Fruit fly (Drosophila melanogaster): ENCODE data around the gene Uch.

The Uch gene

DNA sequence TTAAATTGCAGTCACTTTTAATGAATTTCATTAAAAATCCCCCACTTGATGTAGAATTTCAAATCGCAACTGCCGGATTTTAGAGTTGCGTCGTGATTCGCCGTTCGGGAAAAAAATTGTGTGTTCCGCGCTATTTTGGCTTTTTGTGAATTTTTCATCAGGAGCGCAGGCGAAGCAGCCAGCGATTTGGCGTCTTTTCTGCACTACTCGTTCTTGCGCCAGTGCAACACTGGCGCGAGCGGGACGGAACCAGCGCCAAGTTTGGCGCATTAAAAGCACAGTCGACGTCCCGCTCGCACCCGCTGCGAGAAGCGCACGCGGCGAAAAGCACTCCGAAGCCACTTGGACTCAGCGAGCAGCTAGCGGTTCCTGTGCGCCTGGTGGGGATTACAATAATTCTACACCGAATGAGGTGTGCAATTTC lies 20.6 kb downstream of the Uch start (continued):
- no peak for TF ChIP-seq C15 (GFP tag; IDR thresholded peaks at IDR 0.05)
- no peak for TF ChIP-seq CG6689 (GFP tag; IDR thresholded peaks at IDR 0.05)
- TF ChIP-seq CG12769 (tag; optimal IDR thresholded peaks at IDR 0.05), result peak; percentile 79
- peak; percentile 9 for TF ChIP-seq Hsf (GFP tag; optimal IDR thresholded peaks at IDR 0.05)
- TF ChIP-seq CG7987 (GFP tag; optimal IDR thresholded peaks at IDR 0.05), result peak; percentile 70
- TF ChIP-seq CG3995 (GFP tag; optimal IDR thresholded peaks at IDR 0.05), result peak; percentile 89
- no peak for TF ChIP-seq Poxn (GFP tag; IDR thresholded peaks at IDR 0.05)
- peak; percentile 37 for TF ChIP-seq ems (GFP tag; optimal IDR thresholded peaks at IDR 0.05)
- TF ChIP-seq maf-S (GFP tag; optimal IDR thresholded peaks at IDR 0.05), result no peak
- TF ChIP-seq h (optimal IDR thresholded peaks at IDR 0.05), result no peak
- TF ChIP-seq her (GFP tag; optimal IDR thresholded peaks at IDR 0.05), result peak; percentile 99
- TF ChIP-seq cg (GFP tag; optimal IDR thresholded peaks at IDR 0.05), result peak; percentile 38
- peak; percentile 59 for TF ChIP-seq gro (GFP tag; optimal IDR thresholded peaks at IDR 0.05)
- no peak for TF ChIP-seq gt (GFP tag; IDR thresholded peaks at IDR 0.05)
- peak; percentile 79 for TF ChIP-seq Dp (GFP tag; optimal IDR thresholded peaks at IDR 0.05)
- TF ChIP-seq bsh (GFP tag; optimal IDR thresholded peaks at IDR 0.05), result peak; percentile 20 to 66
- peak; percentile 6 for TF ChIP-seq CG12104 (GFP tag; optimal IDR thresholded peaks at IDR 0.05)
- peak; percentile 84 for TF ChIP-seq CG34376 (GFP tag; optimal IDR thresholded peaks at IDR 0.05)
- no peak for TF ChIP-seq ATbp (GFP tag; optimal IDR thresholded peaks at IDR 0.05)
- TF ChIP-seq ash1 (GFP tag; optimal IDR thresholded peaks at IDR 0.05), result no peak
- peak; percentile 26 for TF ChIP-seq lilli (GFP tag; optimal IDR thresholded peaks at IDR 0.05)
- TF ChIP-seq vvl (GFP tag; IDR thresholded peaks at IDR 0.05), result no peak
- no peak for TF ChIP-seq ind (GFP tag; optimal IDR thresholded peaks at IDR 0.05)
- peak; percentile 30 for TF ChIP-seq lbe (GFP tag; optimal IDR thresholded peaks at IDR 0.05)
- peak; percentile 15 for TF ChIP-seq disco-r (GFP tag; optimal IDR thresholded peaks at IDR 0.05)
- no peak for TF ChIP-seq bowl (GFP tag; IDR thresholded peaks at IDR 0.05)
- peak; percentile 28 for TF ChIP-seq CG1529 (GFP tag; optimal IDR thresholded peaks at IDR 0.05)
- TF ChIP-seq CG11696 (GFP tag; IDR thresholded peaks at IDR 0.05), result no peak
- TF ChIP-seq CG14667 (GFP tag; IDR thresholded peaks at IDR 0.05), result no peak
- TF ChIP-seq CG18599 (GFP tag; optimal IDR thresholded peaks at IDR 0.05), result peak; percentile 53
- peak; percentile 76 for TF ChIP-seq lab (GFP tag; optimal IDR thresholded peaks at IDR 0.05)
- TF ChIP-seq fd64A (GFP tag; optimal IDR thresholded peaks at IDR 0.05), result peak; percentile 21
- TF ChIP-seq Sox100B (GFP tag; optimal IDR thresholded peaks at IDR 0.05), result no peak
- TF ChIP-seq Fer1 (GFP tag; optimal IDR thresholded peaks at IDR 0.05), result peak; percentile 75
- TF ChIP-seq CG18262 (tag; optimal IDR thresholded peaks at IDR 0.05), result peak; percentile 26
- TF ChIP-seq amos (GFP tag; IDR thresholded peaks at IDR 0.05; ENCODE audit: partially characterized antibody), result no peak
- peak; percentile 78 for TF ChIP-seq B-H2 (GFP tag; optimal IDR thresholded peaks at IDR 0.05)
- TF ChIP-seq CG17186 (GFP tag; optimal IDR thresholded peaks at IDR 0.05), result peak; percentile 92
- peak; percentile 40 for TF ChIP-seq CG2875 (GFP tag; optimal IDR thresholded peaks at IDR 0.05)
- no peak for TF ChIP-seq CG1792 (GFP tag; optimal IDR thresholded peaks at IDR 0.05)
- TF ChIP-seq dati (GFP tag; IDR thresholded peaks at IDR 0.05), result no peak
- no peak for TF ChIP-seq ab (GFP tag; optimal IDR thresholded peaks at IDR 0.05)
- TF ChIP-seq CG4360 (GFP tag; IDR thresholded peaks at IDR 0.05), result no peak
- no peak for TF ChIP-seq CG34224 (GFP tag; IDR thresholded peaks at IDR 0.05; ENCODE audit: partially characterized antibody)
- peak; percentile 97 for TF ChIP-seq Hmr (GFP tag; optimal IDR thresholded peaks at IDR 0.05)
- TF ChIP-seq crc (GFP tag; optimal IDR thresholded peaks at IDR 0.05), result no peak
- peak; percentile 33; the same call in 1 of the 3 replicates for TF ChIP-seq CG11093 (GFP tag; IDR thresholded peaks at IDR 0.05)
- peak; percentile 25 for TF ChIP-seq CG3281 (GFP tag; optimal IDR thresholded peaks at IDR 0.05)
- peak; percentile 26 for TF ChIP-seq CG2120 (GFP tag; optimal IDR thresholded peaks at IDR 0.05)
- TF ChIP-seq grn (GFP tag; optimal IDR thresholded peaks at IDR 0.05), result no peak
- no peak for TF ChIP-seq Ravus (GFP tag; IDR thresholded peaks at IDR 0.05)
- TF ChIP-seq sens (GFP tag), result peak; percentile 95
